Fruit fly (Drosophila melanogaster) whole organism, pupa: Measurements from ENCODE around the gene SPE.

Experiments
- CG34367 ChIP-seq: fragments of 200-800 bp; sonication (Bioruptor generic); optimal IDR thresholded peaks from 2 replicates; lab custom pipeline; 2018; ENCODE audit warnings: missing biosample characterization, mild to moderate bottlenecking, missing genetic modification characterization
- EcR ChIP-seq: fragments of 200-800 bp; sonication (Bioruptor generic); optimal IDR thresholded peaks from 3 replicates; lab custom pipeline; 2019; ENCODE audit warnings: missing biosample characterization, missing genetic modification characterization, mild to moderate bottlenecking, moderate library complexity, missing genetic modification reagents
- Snoo ChIP-seq: fragments of 200-800 bp; sonication (Bioruptor generic); optimal IDR thresholded peaks from 3 replicates; lab custom pipeline; 2017; ENCODE audit warnings: missing biosample characterization, mild to moderate bottlenecking, missing genetic modification characterization, inconsistent platforms
- gl ChIP-seq: fragments of 200-800 bp; sonication (Bioruptor generic); optimal IDR thresholded peaks from 2 replicates; lab custom pipeline; 2018; ENCODE audit warnings: missing biosample characterization, mild to moderate bottlenecking, missing genetic modification characterization

DNA sequence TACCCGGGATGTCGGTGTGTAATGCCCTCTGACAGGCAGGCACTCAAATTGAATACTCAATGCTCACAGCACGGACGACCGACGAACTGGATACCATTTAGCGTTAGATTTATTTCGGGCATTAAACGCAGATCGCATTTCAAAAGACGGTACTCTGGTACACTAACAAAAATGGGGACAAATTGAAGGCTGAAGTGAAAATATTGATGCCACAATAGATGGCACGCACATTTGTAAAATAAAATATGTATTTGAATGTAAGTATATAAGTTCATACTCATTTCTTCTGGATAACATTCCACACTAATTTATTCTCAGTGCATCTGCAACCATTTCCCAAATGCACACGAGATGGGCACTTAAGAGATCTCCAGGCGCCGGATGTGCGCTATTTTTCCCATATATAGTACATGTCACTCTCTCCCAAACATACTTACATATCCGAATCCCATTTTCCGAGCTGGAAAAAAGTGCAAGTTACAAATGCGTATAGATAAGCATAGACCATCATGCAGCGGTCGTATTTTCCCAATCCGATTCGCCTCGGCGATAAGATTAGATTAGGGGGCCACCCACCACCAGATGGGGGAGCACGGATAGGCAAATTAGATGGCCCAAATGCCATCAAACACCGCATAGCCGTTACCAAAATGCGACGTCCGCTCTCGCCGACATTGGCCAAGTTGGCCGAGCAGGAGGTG lies 23.6 kb downstream of the SPE start, which contains the start of gene CG10301:
- TF ChIP-seq Snoo (no peak), CG34367 (tag; lab: Kevin White, UChicago) (no peak), gl (tag; lab: Kevin White, UChicago) (no peak), EcR (GFP tag; lab: Kevin White, UChicago) (no peak)
